Worm (Caenorhabditis elegans): ENCODE results near the gene mob-1.

Gene mob-1

DNA sequence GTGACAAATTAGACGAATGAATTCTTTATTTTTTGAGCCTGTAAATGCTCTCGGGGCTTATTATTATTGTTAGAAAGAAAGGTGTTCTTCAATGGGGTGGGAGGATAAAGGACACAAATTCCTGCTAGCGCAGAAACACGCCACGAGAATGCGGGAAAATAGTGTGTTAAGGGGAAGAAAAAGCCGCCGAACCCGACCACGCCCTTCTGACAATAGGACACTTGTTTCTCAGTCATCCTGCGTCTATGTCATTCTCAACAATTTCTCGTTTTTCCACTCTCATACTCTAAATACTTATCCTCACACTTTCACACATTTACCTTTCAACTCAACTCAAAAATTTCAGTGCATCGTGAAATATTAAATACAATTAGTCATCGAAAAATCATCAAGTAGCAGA lies 46.5 kb upstream of the mob-1 start, which contains the start of gene M117.1:
TSS of gene M117.1 (plus strand) at position 347 of the 400 bp plus-strand sequence.
- TF ChIP-seq spr-3 (GFP tag; optimal IDR thresholded peaks at IDR 0.05) (no peak), lir-3 (tag; optimal IDR thresholded peaks at IDR 0.05) (no peak), T20F7.1 (GFP tag; optimal IDR thresholded peaks at IDR 0.05) (no peak), mep-1 (tag; optimal IDR thresholded peaks at IDR 0.05) (no peak), hlh-11 (tag; optimal IDR thresholded peaks at IDR 0.05) (no peak), nhr-25 (tag; optimal IDR thresholded peaks at IDR 0.05; ENCODE audit: borderline replicate concordance, insufficient read depth) (no peak), nhr-10 (tag; optimal IDR thresholded peaks at IDR 0.05) (no peak), nhr-77 (tag; optimal IDR thresholded peaks at IDR 0.05) (no peak), zip-2 (tag; optimal IDR thresholded peaks at IDR 0.05) (no peak), zfp-3 (GFP tag; conservative IDR thresholded peaks at IDR 0.05) (no peak), hlh-30 (tag; optimal IDR thresholded peaks at IDR 0.05; ENCODE audit: insufficient read depth) (peak; percentile 3), nhr-28 (tag; optimal IDR thresholded peaks at IDR 0.05) (peak; percentile 25), nhr-11 (tag; optimal IDR thresholded peaks at IDR 0.05) (no peak), set-16 (GFP tag; IDR thresholded peaks at IDR 0.05) (no peak), rbr-2 (tag; optimal IDR thresholded peaks at IDR 0.05) (no peak), hif-1 (tag; optimal IDR thresholded peaks at IDR 0.05) (peak in 1 of 2 experiments; percentile 7), nhr-111 (GFP tag; optimal IDR thresholded peaks at IDR 0.05) (no peak), nhr-41 (GFP tag; IDR thresholded peaks at IDR 0.05) (no peak), unc-130 (GFP tag; optimal IDR thresholded peaks at IDR 0.05) (no peak), lin-15B (tag; optimal IDR thresholded peaks at IDR 0.05) (no peak), mdl-1 (tag; optimal IDR thresholded peaks at IDR 0.05) (peak in 1 of 2 experiments; percentile 49), daf-19 (GFP tag; conservative IDR thresholded peaks at IDR 0.05) (no peak), saeg-2 (GFP tag; IDR thresholded peaks at IDR 0.05) (no peak), spr-1 (tag; optimal IDR thresholded peaks at IDR 0.05) (no peak), zip-11 (GFP tag; IDR thresholded peaks at IDR 0.05) (no peak), mes-2 (tag; optimal IDR thresholded peaks at IDR 0.05; ENCODE audit: poor library complexity, severe bottlenecking) (no peak), aha-1 (tag) (peak; percentile 82), ztf-11 (tag; optimal IDR thresholded peaks at IDR 0.05) (no peak)

DNA sequence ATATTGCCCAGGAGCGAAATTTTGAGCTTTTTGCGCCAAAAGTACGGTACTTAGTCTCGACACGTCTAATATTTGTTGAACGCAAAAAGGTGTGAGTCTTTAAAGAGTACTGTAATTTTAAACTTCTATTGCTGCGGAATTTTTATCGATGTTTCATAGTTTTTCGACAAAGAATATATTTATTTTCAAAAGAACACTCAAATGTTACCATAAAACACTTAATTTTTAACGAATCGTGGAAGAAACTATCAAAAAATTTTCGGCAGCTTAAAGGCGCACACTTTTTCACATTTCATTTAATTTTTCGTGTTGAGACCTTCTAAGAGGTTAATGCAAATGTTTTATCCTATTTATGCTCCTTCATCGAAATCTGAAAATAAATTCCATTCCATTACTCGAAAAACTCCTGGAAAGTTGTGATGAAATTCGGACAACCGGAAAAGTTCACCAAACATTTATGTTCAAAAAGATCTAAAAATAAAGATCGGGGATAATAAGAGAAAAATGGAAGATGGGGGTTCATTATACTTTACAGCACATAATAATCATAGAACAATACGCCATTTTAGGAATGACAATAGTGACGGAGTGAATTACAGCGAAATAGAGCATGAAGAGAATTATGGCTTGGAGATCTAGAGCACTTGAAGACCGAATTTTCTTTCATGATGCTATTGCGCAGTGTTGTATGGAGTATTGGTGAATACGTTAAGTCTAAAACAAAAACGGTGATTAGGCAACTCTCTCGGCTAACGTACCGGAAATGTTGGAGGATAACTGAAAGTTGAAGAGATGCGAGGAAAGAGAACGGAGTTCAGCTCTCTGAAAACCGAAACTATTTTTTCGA lies 40.1 kb upstream of the mob-1 start:
- TF ChIP-seq dmd-8 (GFP tag; IDR thresholded peaks at IDR 0.05) (no peak), aha-1 (tag) (peak; percentile 54), lin-29 (GFP tag; IDR thresholded peaks at IDR 0.05) (no peak), zag-1 (tag; optimal IDR thresholded peaks at IDR 0.05) (no peak), mxl-2 (GFP tag; conservative IDR thresholded peaks at IDR 0.05) (no peak), nhr-76 (tag; optimal IDR thresholded peaks at IDR 0.05) (no peak), unc-130 (GFP tag; optimal IDR thresholded peaks at IDR 0.05) (peak; percentile 3), ceh-82 (tag; optimal IDR thresholded peaks at IDR 0.05) (no peak), daf-8 (GFP tag; IDR thresholded peaks at IDR 0.05) (no peak), F37D6.2 (tag; optimal IDR thresholded peaks at IDR 0.05) (no peak), Y75B8A.6 (GFP tag; IDR thresholded peaks at IDR 0.05) (no peak), F10B5.3 (tag; optimal IDR thresholded peaks at IDR 0.05) (no peak), nhr-237 (tag; optimal IDR thresholded peaks at IDR 0.05) (no peak), snpc-1.2 (GFP tag; IDR thresholded peaks at IDR 0.05) (peak; percentile 61), nhr-111 (GFP tag; optimal IDR thresholded peaks at IDR 0.05) (no peak), ztf-7 (tag; optimal IDR thresholded peaks at IDR 0.05) (no peak), attf-4 (tag; optimal IDR thresholded peaks at IDR 0.05) (no peak), F26F4.8 (GFP tag; conservative IDR thresholded peaks at IDR 0.05) (no peak), dpl-1 (GFP tag; optimal IDR thresholded peaks at IDR 0.05) (no peak), spr-1 (tag; optimal IDR thresholded peaks at IDR 0.05) (no peak), fkh-10 (GFP tag; optimal IDR thresholded peaks at IDR 0.05) (no peak), mes-2 (tag; optimal IDR thresholded peaks at IDR 0.05; ENCODE audit: poor library complexity, severe bottlenecking) (peak; percentile 31), ceh-62 (tag; optimal IDR thresholded peaks at IDR 0.05) (no peak), arid-1 (GFP tag; conservative IDR thresholded peaks at IDR 0.05) (peak; percentile 22; the same call in 1 of the 2 replicates), ZK337.2 (GFP tag; IDR thresholded peaks at IDR 0.05) (no peak), lin-39 (tag; optimal IDR thresholded peaks at IDR 0.05) (no peak), zip-2 (tag; optimal IDR thresholded peaks at IDR 0.05) (no peak), R02D3.7 (tag; optimal IDR thresholded peaks at IDR 0.05) (no peak)
